Worm (Caenorhabditis elegans) whole organism, L3 larva: ENCODE data around the gene mrpl-2.

Experiments used
- R02D3.7 ChIP-seq: fragments of 150-350 bp; optimal IDR thresholded peaks from 2 replicates; lab custom pipeline; 2014; ENCODE audit warnings: missing biosample characterization, missing genetic modification characterization
- ZK546.5 ChIP-seq: sonication (generic microtip); optimal IDR thresholded peaks from 2 replicates; lab custom pipeline; 2017; ENCODE audit warnings: missing biosample characterization, missing genetic modification characterization
- ceh-16 ChIP-seq: sonication (generic microtip); optimal IDR thresholded peaks from 2 replicates; lab custom pipeline; 2017; ENCODE audit warnings: missing biosample characterization, missing genetic modification characterization
- ceh-28 ChIP-seq: fragments of 150-350 bp; optimal IDR thresholded peaks from 2 replicates; lab custom pipeline; 2014; ENCODE audit warnings: missing biosample characterization, missing genetic modification reagents, missing genetic modification characterization
- ceh-9 ChIP-seq: sonication (generic microtip); optimal IDR thresholded peaks from 2 replicates; lab custom pipeline; 2018; ENCODE audit warnings: missing biosample characterization, missing genetic modification characterization
- daf-12 ChIP-seq: fragments of 150-350 bp; optimal IDR thresholded peaks from 2 replicates; lab custom pipeline; 2014; ENCODE audit warnings: missing biosample characterization, missing genetic modification reagents, missing genetic modification characterization
- egl-27 ChIP-seq: sonication (generic microtip); optimal IDR thresholded peaks from 4 replicates; lab custom pipeline; 2017; ENCODE audit warnings: missing biosample characterization, missing genetic modification reagents, missing genetic modification characterization
- egl-5 ChIP-seq: fragments of 150-350 bp; optimal IDR thresholded peaks from 2 replicates; lab custom pipeline; 2017; ENCODE audit warnings: missing biosample characterization, missing genetic modification reagents, missing genetic modification characterization, inconsistent platforms
- elt-1 ChIP-seq: fragments of 150-350 bp; optimal IDR thresholded peaks from 2 replicates; lab custom pipeline; 2014; ENCODE audit warnings: missing biosample characterization, missing genetic modification characterization
- fkh-10 ChIP-seq: sonication (generic microtip); optimal IDR thresholded peaks from 2 replicates; lab custom pipeline; 2017; ENCODE audit warnings: missing biosample characterization, missing genetic modification reagents, missing genetic modification characterization
- fkh-2 ChIP-seq: fragments of 150-350 bp; optimal IDR thresholded peaks from 2 replicates; lab custom pipeline; 2014; ENCODE audit warnings: missing biosample characterization, missing genetic modification reagents, missing genetic modification characterization
- fos-1 ChIP-seq: fragments of 150-350 bp; optimal IDR thresholded peaks from 2 replicates; lab custom pipeline; 2014; ENCODE audit warnings: missing biosample characterization, missing genetic modification characterization
- hmg-11 ChIP-seq: sonication (generic microtip); optimal IDR thresholded peaks from 2 replicates; lab custom pipeline; 2016; ENCODE audit warnings: missing genetic modification characterization, missing compliant biosample characterization
- jun-1 ChIP-seq: fragments of 150-350 bp; optimal IDR thresholded peaks from 2 replicates; lab custom pipeline; 2014; ENCODE audit warnings: missing biosample characterization, missing genetic modification reagents, missing genetic modification characterization
- lin-15B ChIP-seq: fragments of 150-350 bp; optimal IDR thresholded peaks from 2 replicates; lab custom pipeline; 2014; ENCODE audit warnings: missing biosample characterization, missing genetic modification characterization
- lin-39 ChIP-seq: fragments of 150-350 bp; optimal IDR thresholded peaks from 2 replicates; lab custom pipeline; 2018; ENCODE audit warnings: missing biosample characterization, missing genetic modification reagents, missing genetic modification characterization
- lsy-12 ChIP-seq: sonication (generic microtip); optimal IDR thresholded peaks from 2 replicates; lab custom pipeline; 2016; ENCODE audit warnings: mild to moderate bottlenecking, missing genetic modification characterization, missing compliant biosample characterization
- mdl-1 ChIP-seq: fragments of 150-350 bp; optimal IDR thresholded peaks from 2 replicates; lab custom pipeline; 2014; ENCODE audit warnings: missing biosample characterization, missing genetic modification characterization
- nfya-1 ChIP-seq: sonication (generic microtip); optimal IDR thresholded peaks from 2 replicates; lab custom pipeline; 2017; ENCODE audit warnings: missing genetic modification characterization, mild to moderate bottlenecking, missing compliant biosample characterization, antibody characterized with exemption, moderate library complexity; ENCODE audit not compliant: insufficient read depth
- nhr-11 ChIP-seq: fragments of 150-350 bp; optimal IDR thresholded peaks from 2 replicates; lab custom pipeline; 2014; ENCODE audit warnings: missing biosample characterization, missing genetic modification characterization
- nhr-12 ChIP-seq: fragments of 150-350 bp; optimal IDR thresholded peaks from 2 replicates; lab custom pipeline; 2014; ENCODE audit warnings: missing biosample characterization, missing genetic modification characterization
- nhr-23 ChIP-seq: fragments of 150-350 bp; optimal IDR thresholded peaks from 2 replicates; lab custom pipeline; 2014; ENCODE audit warnings: missing biosample characterization, missing genetic modification reagents, missing genetic modification characterization
- nhr-237 ChIP-seq: fragments of 150-350 bp; optimal IDR thresholded peaks from 2 replicates; lab custom pipeline; 2014; ENCODE audit warnings: missing biosample characterization, missing genetic modification characterization
- nhr-25 ChIP-seq: sonication (generic microtip); optimal IDR thresholded peaks from 2 replicates; lab custom pipeline; 2017; ENCODE audit warnings: missing biosample characterization, missing genetic modification characterization
- nhr-28 ChIP-seq: fragments of 150-350 bp; optimal IDR thresholded peaks from 2 replicates; lab custom pipeline; 2014; ENCODE audit warnings: missing biosample characterization, missing genetic modification characterization
- nhr-43 ChIP-seq: sonication (generic microtip); optimal IDR thresholded peaks from 2 replicates; lab custom pipeline; 2016; ENCODE audit warnings: mild to moderate bottlenecking, missing genetic modification characterization, missing compliant biosample characterization; ENCODE audit not compliant: poor library complexity, severe bottlenecking
- nhr-67 ChIP-seq: fragments of 150-350 bp; optimal IDR thresholded peaks from 2 replicates; lab custom pipeline; 2014; ENCODE audit warnings: missing biosample characterization, missing genetic modification characterization
- nhr-77 ChIP-seq: fragments of 150-350 bp; optimal IDR thresholded peaks from 2 replicates; lab custom pipeline; 2014; ENCODE audit warnings: missing biosample characterization, missing genetic modification characterization
- pha-4 ChIP-seq: fragments of 150-350 bp; optimal IDR thresholded peaks from 2 replicates; lab custom pipeline; 2014; ENCODE audit warnings: missing biosample characterization, missing genetic modification reagents, missing genetic modification characterization
- skn-1 ChIP-seq: fragments of 150-350 bp; optimal IDR thresholded peaks from 2 replicates; lab custom pipeline; 2014; ENCODE audit warnings: missing biosample characterization, missing genetic modification characterization
- tbx-2 ChIP-seq: sonication (generic microtip); optimal IDR thresholded peaks from 2 replicates; lab custom pipeline; 2016; ENCODE audit warnings: mild to moderate bottlenecking, missing genetic modification characterization, missing compliant biosample characterization
- unc-62 ChIP-seq: fragments of 150-350 bp; sonication (generic microtip); optimal IDR thresholded peaks from 4 replicates; lab custom pipeline; 2014; ENCODE audit warnings: missing biosample characterization, missing genetic modification reagents, missing genetic modification characterization
- zag-1 ChIP-seq: fragments of 150-350 bp; optimal IDR thresholded peaks from 2 replicates; lab custom pipeline; 2014; ENCODE audit warnings: missing biosample characterization, missing genetic modification characterization
- ztf-11 ChIP-seq: fragments of 150-350 bp; optimal IDR thresholded peaks from 2 replicates; lab custom pipeline; 2014; ENCODE audit warnings: missing biosample characterization, missing genetic modification characterization
- ztf-4 ChIP-seq: fragments of 150-350 bp; optimal IDR thresholded peaks from 2 replicates; lab custom pipeline; 2014; ENCODE audit warnings: missing biosample characterization, missing genetic modification characterization

Gene mrpl-2

ce11 chrIV:772931-773330 is at the start of gene mrpl-2:
TSS of gene mrpl-2 (plus strand) at chrIV:773237.
- TF ChIP-seq nhr-25 (no peak), lin-15B (peak; percentile 58)
- TF ChIP-seq, all 47 proteins: peak for 1

ce11 chrIV:728095-728494 is 44.9 kb upstream of the mrpl-2 start, which contains the start of gene Y55F3C.9:
TSS of gene Y55F3C.9 (minus strand) at chrIV:728195.
- TF ChIP-seq lin-15B: no peak
- no peak for TF ChIP-seq nhr-11 (tag; lab: Kevin White, UChicago)
- no peak for TF ChIP-seq ceh-9
- TF ChIP-seq nhr-23: no peak
- TF ChIP-seq ceh-28 (tag; lab: Kevin White, UChicago): no peak
- no peak for TF ChIP-seq tbx-2 (tag; lab: Kevin White, UChicago)
- no peak for TF ChIP-seq nfya-1
- no peak for TF ChIP-seq fkh-2 (tag; lab: Kevin White, UChicago)
- TF ChIP-seq nhr-77 (tag; lab: Kevin White, UChicago): no peak
- no peak for TF ChIP-seq nhr-43
- no peak for TF ChIP-seq fkh-10 (GFP tag; lab: Kevin White, UChicago)
- no peak for TF ChIP-seq egl-27
- no peak for TF ChIP-seq mdl-1 (tag; lab: Kevin White, UChicago)
- TF ChIP-seq zag-1 (tag; lab: Kevin White, UChicago): no peak
- no peak for TF ChIP-seq elt-1
- no peak for TF ChIP-seq ztf-4 (tag; lab: Kevin White, UChicago)
- no peak for TF ChIP-seq hmg-11 (tag; lab: Kevin White, UChicago)
- TF ChIP-seq nhr-67 (tag; lab: Kevin White, UChicago): no peak
- TF ChIP-seq lsy-12 (tag; lab: Kevin White, UChicago): no peak

- TF ChIP-seq pha-4: no peak
- no peak for TF ChIP-seq nhr-77 (tag; lab: Kevin White, UChicago)
- TF ChIP-seq nhr-237 (tag; lab: Kevin White, UChicago): no peak
- no peak for TF ChIP-seq nhr-67 (tag; lab: Kevin White, UChicago)
- no peak for TF ChIP-seq nhr-28 (tag; lab: Kevin White, UChicago)
- no peak for TF ChIP-seq lin-39 (tag; lab: Kevin White, UChicago)
- TF ChIP-seq egl-5 (tag; lab: Kevin White, UChicago): no peak
- no peak for TF ChIP-seq elt-1
- TF ChIP-seq ceh-16 (tag; lab: Kevin White, UChicago): no peak
- no peak for TF ChIP-seq nhr-12 (tag; lab: Kevin White, UChicago)
- TF ChIP-seq ZK546.5: no peak
- TF ChIP-seq ztf-11 (tag; lab: Kevin White, UChicago): no peak
- TF ChIP-seq lsy-12 (tag; lab: Kevin White, UChicago): no peak
- no peak for TF ChIP-seq unc-62
- TF ChIP-seq fos-1 (tag; lab: Kevin White, UChicago): no peak
- no peak for TF ChIP-seq nhr-23
- no peak for TF ChIP-seq tbx-2 (tag; lab: Kevin White, UChicago)
- TF ChIP-seq daf-12 (tag; lab: Kevin White, UChicago): no peak
- TF ChIP-seq jun-1 (tag; lab: Kevin White, UChicago): no peak
These were observed 42.1 kb upstream of the mrpl-2 start, which contains the start of gene srt-24 for ce11 chrIV:730937-731336. TSS of gene srt-24 (minus strand) at chrIV:731037.

ce11 chrIV:736447-736846 is 36.6 kb upstream of the mrpl-2 start, which contains the start of gene kvs-5:
TSS of gene kvs-5 (plus strand) at chrIV:736747.
- TF ChIP-seq R02D3.7 (no peak), jun-1 (tag; lab: Kevin White, UChicago) (no peak), nhr-43 (no peak), mdl-1 (tag; lab: Kevin White, UChicago) (no peak), lsy-12 (tag; lab: Kevin White, UChicago) (no peak), ceh-28 (tag; lab: Kevin White, UChicago) (no peak), nfya-1 (no peak), skn-1 (no peak), ztf-4 (tag; lab: Kevin White, UChicago) (no peak)
- TF ChIP-seq, all 47 proteins: peak for 0

ce11 chrIV:740674-741073 is 32.4 kb upstream of the mrpl-2 start:
- TF ChIP-seq lin-39 (tag; lab: Kevin White, UChicago): peak; percentile 2
- peak; percentile 17 for TF ChIP-seq nfya-1
- TF ChIP-seq egl-5 (tag; lab: Kevin White, UChicago): peak; percentile 87
- TF ChIP-seq nhr-12 (tag; lab: Kevin White, UChicago): no peak
- TF ChIP-seq, all 47 proteins: peak for 3
